Fruit fly (Drosophila melanogaster) whole organism, pupa: ENCODE data around the gene CG1092.

Experiments used
- CG15710 ChIP-seq: fragments of 200-800 bp; sonication (Bioruptor generic); optimal IDR thresholded peaks from 2 replicates; lab custom pipeline; 2018; ENCODE audit warnings: missing biosample characterization, mild to moderate bottlenecking, missing genetic modification characterization, moderate library complexity
- CG8159 ChIP-seq: fragments of 200-800 bp; sonication (Bioruptor generic); optimal IDR thresholded peaks from 3 replicates; lab custom pipeline; 2018; ENCODE audit warnings: missing biosample characterization, mild to moderate bottlenecking, missing genetic modification characterization, moderate library complexity
- D1 ChIP-seq: fragments of 200-800 bp; sonication (Bioruptor generic); optimal IDR thresholded peaks from 2 replicates; lab custom pipeline; 2018; ENCODE audit warnings: missing biosample characterization, mild to moderate bottlenecking, missing genetic modification characterization, moderate library complexity
- Ets98B ChIP-seq: fragments of 200-800 bp; sonication (Bioruptor generic); IDR thresholded peaks from 2 replicates; pipeline ENCODE4 v1.3.6; 2022; ENCODE audit warnings: missing biosample characterization, missing genetic modification characterization
- Pif1A ChIP-seq: fragments of 200-800 bp; sonication (Bioruptor generic); optimal IDR thresholded peaks from 3 replicates; lab custom pipeline; 2016; ENCODE audit warnings: missing biosample characterization, missing genetic modification characterization
- Snoo ChIP-seq: fragments of 200-800 bp; sonication (Bioruptor generic); optimal IDR thresholded peaks from 3 replicates; lab custom pipeline; 2017; ENCODE audit warnings: missing biosample characterization, mild to moderate bottlenecking, missing genetic modification characterization, inconsistent platforms
- gl ChIP-seq: fragments of 200-800 bp; sonication (Bioruptor generic); optimal IDR thresholded peaks from 2 replicates; lab custom pipeline; 2018; ENCODE audit warnings: missing biosample characterization, mild to moderate bottlenecking, missing genetic modification characterization

dm6 chr3R:4294689-4295088, 28.1 kb downstream of the CG1092 start, which contains the start of gene Nepl11:
- no peak for TF ChIP-seq CG8159 (tag; lab: Kevin White, UChicago)
- no peak for TF ChIP-seq Ets98B
- no peak for TF ChIP-seq D1 (tag; lab: Kevin White, UChicago)
- no peak for TF ChIP-seq Snoo
- TF ChIP-seq gl (tag; lab: Kevin White, UChicago) = no peak
- TF ChIP-seq Pif1A (GFP tag; lab: Kevin White, UChicago) = no peak
- TF ChIP-seq CG15710 (tag; lab: Kevin White, UChicago) = no peak
